Fruit fly (Drosophila melanogaster) whole organism, larva: ENCODE measurements around the gene CG6415.

Experiments used
- noc ChIP-seq: fragments of 200-800 bp; sonication (Bioruptor generic); optimal IDR thresholded peaks from 3 replicates; lab custom pipeline; 2019; ENCODE audit warnings: missing biosample characterization, mild to moderate bottlenecking, missing genetic modification characterization, moderate library complexity

Gene CG6415

dm6 chr2L:10728751-10729150 lies 25.3 kb downstream of the CG6415 start, which contains the start of gene CG6443:
CG6443 (plus strand) TSS chr2L:10728978.
- no peak for TF ChIP-seq noc (tag; lab: Kevin White, UChicago)

DNA sequence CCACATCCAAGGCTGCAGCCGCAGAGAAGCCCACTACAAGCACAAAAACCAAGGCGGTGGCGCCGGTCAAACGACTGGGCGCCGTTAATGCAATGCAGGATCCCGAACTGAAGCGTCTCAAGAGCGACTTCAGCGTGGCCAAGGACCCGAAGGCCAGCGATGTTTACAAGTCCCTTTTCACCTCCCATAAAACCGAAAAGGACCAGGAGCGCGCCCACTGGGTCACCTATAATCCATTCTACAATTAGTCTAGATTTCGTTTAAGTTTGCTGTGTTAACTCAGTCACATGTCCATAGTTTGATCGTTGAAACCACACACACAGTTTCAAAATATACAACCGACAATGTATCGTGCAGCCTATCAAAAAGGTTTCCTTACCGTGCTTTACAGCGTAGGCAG lies 26.5 kb downstream of the CG6415 start, which contains the start of gene CG17118:
Gene CG17118 (plus strand): TSS at position 301 of the 400 bp plus-strand sequence.
- TF ChIP-seq noc (tag; lab: Kevin White, UChicago), result no peak

- no peak for TF ChIP-seq noc (tag; lab: Kevin White, UChicago)
These were observed 29.0 kb downstream of the CG6415 start, which contains the start of the genes EMC3 and Dpy-30L1 for dm6 chr2L:10732343-10732808. EMC3 (minus strand) TSS chr2L:10732423. Dpy-30L1 (plus strand) TSS chr2L:10732653.

DNA sequence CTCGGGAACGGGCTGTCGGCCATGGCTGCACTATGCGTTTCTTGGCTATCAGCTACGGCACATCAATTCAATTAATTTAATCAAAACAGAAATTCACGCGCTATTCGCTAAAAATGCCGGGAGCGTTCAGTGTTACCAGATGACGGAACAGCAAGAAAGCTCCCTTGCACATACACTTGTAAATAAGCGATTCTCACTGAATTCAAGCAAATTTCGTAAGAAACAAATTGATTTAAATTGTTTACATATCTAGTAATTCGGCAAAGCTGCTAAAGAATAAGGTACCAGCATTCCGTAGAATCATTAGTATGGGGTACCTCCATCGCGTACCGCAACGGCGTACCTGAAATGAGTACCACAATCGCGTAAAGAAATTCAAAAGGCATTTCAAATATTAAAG lies 32.5 kb downstream of the CG6415 start, which contains the start of gene Nup107:
Gene Nup107 (minus strand): TSS at position 149 of the 400 bp plus-strand sequence.
- TF ChIP-seq noc (tag; lab: Kevin White, UChicago), result no peak

- no peak for TF ChIP-seq noc (tag; lab: Kevin White, UChicago)
These were observed 33.8 kb downstream of the CG6415 start, which contains the start of the genes Vha16-5 and CG12299 for dm6 chr2L:10736993-10737756. Vha16-5 (minus strand) TSS chr2L:10737043. CG12299 (plus strand) TSS chr2L:10737345.

dm6 chr2L:10743714-10744113 lies 40.3 kb downstream of the CG6415 start, which contains the start of gene CG6729:
CG6729 (minus strand) TSS chr2L:10743935.
- TF ChIP-seq noc (tag; lab: Kevin White, UChicago), result no peak

DNA sequence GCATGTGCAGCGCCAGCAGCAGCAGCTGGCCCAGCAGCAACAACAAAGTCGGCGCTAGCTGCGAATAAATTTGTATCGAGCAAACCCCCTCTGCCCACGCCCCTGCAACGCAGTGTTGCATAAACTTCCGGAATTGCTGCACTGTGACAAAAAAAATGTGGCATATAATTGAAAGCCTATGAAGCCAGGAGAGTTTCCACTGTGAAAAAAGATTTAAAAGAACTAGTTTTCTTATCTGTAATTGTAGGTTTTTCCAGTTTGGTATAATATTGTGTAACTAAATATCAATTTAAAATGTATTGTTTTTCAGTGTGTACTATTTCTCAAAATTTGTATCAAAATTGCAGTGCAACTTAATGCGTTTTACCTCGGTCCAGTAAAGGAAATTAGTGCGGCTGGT lies 44.8 kb downstream of the CG6415 start:
- TF ChIP-seq noc (tag; lab: Kevin White, UChicago), result no peak

DNA sequence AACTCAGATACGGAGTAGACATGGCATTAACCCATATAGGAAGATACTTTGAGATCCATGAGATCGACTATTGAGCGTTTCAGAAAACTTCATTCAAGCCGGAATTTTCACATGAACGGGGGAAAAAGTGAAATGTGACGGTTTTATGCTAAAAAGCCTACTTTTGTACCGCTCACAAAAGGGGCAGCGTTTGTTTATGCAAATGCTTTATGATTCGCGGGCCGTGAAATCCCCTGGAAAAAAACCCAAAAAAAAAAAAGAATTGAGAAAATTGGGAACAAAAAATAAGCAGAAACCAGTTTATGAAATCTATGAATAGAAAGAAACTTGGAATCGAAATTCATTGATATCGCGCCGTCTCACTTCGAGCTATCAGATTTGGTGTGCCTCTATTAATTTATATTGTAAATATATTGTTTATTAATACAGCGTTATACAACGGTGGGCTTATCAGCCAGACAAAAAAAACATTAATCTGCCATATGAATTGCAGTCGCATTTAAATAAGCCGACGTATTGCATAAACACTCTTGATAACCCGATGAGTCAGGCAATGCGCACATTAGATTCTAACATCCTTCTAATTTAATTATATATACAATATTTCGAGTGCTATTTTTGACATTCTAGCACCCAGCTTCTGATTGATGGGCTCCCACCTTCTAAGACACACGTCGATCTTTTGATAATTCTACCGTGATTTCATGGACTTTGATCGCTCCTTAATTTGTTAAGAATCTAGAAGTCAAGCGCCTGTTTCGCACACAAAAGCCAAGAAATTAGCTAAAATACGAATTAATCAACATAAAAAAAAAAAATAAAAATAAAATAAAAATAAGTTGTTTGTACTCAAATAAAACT lies 46.4 kb downstream of the CG6415 start:
- TF ChIP-seq noc (tag; lab: Kevin White, UChicago), result no peak

DNA sequence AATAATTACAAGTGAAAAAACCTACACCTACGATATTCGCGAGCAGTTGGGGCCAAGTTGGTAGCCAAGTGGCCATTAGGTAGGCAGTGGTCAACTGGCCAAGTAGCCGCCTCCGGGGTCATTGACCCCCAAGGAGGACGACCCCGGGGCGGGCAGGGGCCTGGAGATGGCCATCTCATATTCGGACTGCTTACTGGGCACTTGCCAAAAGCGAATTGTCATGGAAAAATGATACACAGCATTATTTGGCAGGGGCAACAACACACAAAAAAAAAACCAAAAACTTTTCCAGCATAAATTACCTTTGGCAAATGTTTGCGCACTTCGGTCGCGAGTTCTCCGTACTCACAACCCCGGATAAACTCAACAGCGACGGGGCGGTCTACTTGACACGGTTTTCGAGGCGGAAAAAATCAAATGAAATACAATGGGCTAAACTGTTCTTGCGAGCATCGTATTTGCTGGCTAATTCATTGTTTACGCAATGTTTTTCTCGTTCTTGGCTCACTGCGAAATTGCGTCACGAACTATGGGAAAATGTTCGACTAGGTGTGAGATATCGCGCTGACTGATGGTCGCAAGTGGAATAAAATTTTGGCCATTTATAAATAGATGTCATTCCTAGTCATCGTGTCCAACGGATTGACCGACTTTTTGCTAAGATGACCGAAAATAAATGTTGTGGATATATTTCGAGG lies 47.6 kb downstream of the CG6415 start:
- TF ChIP-seq noc (tag; lab: Kevin White, UChicago), result no peak

dm6 chr2L:10751879-10752620 lies 48.6 kb downstream of the CG6415 start:
- no peak for TF ChIP-seq noc (tag; lab: Kevin White, UChicago)

dm6 chr2L:10752668-10753067 lies 49.2 kb downstream of the CG6415 start:
- TF ChIP-seq noc (tag; lab: Kevin White, UChicago), result no peak

dm6 chr2L:10753618-10754017 lies 50.2 kb downstream of the CG6415 start:
- TF ChIP-seq noc (tag; lab: Kevin White, UChicago), result no peak
